Fruit fly (Drosophila melanogaster): Measurements from ENCODE around the gene TfIIEbeta.

Gene TfIIEbeta

dm6 chr3L:4288591-4289056 lies 1.8 kb downstream of the TfIIEbeta start, which contains the start of gene Hexo1 (continued):
- TF ChIP-seq GATAe (GFP tag; conservative IDR thresholded peaks at IDR 0.05) (peak; percentile 37; the same call in 1 of the 2 replicates), CG33557 (GFP tag; optimal IDR thresholded peaks at IDR 0.05) (no peak), org-1 (GFP tag; optimal IDR thresholded peaks at IDR 0.05) (no peak), maf-S (GFP tag; optimal IDR thresholded peaks at IDR 0.05) (no peak), Oaz (GFP tag; IDR thresholded peaks at IDR 0.05) (no peak), CG34224 (GFP tag; IDR thresholded peaks at IDR 0.05; ENCODE audit: partially characterized antibody) (no peak), Dll (GFP tag; IDR thresholded peaks at IDR 0.05; ENCODE audit: partially characterized antibody) (no peak), CHES-1-like (GFP tag; optimal IDR thresholded peaks at IDR 0.05) (no peak), ATbp (GFP tag; optimal IDR thresholded peaks at IDR 0.05) (peak; percentile 40), Fer2 (tag; optimal IDR thresholded peaks at IDR 0.05) (no peak), kay (GFP tag; optimal IDR thresholded peaks at IDR 0.05) (no peak), CG3407 (GFP tag; optimal IDR thresholded peaks at IDR 0.05) (no peak), CG31365 (tag; optimal IDR thresholded peaks at IDR 0.05) (no peak), jing (GFP tag; optimal IDR thresholded peaks at IDR 0.05) (no peak), CG16863 (GFP tag; optimal IDR thresholded peaks at IDR 0.05) (no peak), CG1603 (tag; optimal IDR thresholded peaks at IDR 0.05) (peak; percentile 23), rib (GFP tag; IDR thresholded peaks at IDR 0.05) (no peak), nom (GFP tag; optimal IDR thresholded peaks at IDR 0.05) (peak; percentile 59), CG12391 (tag; optimal IDR thresholded peaks at IDR 0.05) (peak; percentile 27), CG15479 (GFP tag; optimal IDR thresholded peaks at IDR 0.05) (no peak), CG17829 (tag; optimal IDR thresholded peaks at IDR 0.05) (no peak), Atf-2 (GFP tag; optimal IDR thresholded peaks at IDR 0.05) (no peak), CG17612 (GFP tag; IDR thresholded peaks at IDR 0.05) (no peak), CG7271 (tag; optimal IDR thresholded peaks at IDR 0.05) (no peak), CG3847 (GFP tag; IDR thresholded peaks at IDR 0.05) (no peak), Ravus (GFP tag; IDR thresholded peaks at IDR 0.05) (no peak), CG8388 (GFP tag; optimal IDR thresholded peaks at IDR 0.05) (no peak), Oli (tag; optimal IDR thresholded peaks at IDR 0.05) (peak; percentile 25), CG11723 (GFP tag; optimal IDR thresholded peaks at IDR 0.05) (no peak), knrl (GFP tag; IDR thresholded peaks at IDR 0.05; ENCODE audit: partially characterized antibody) (no peak), CG18262 (tag; optimal IDR thresholded peaks at IDR 0.05) (peak; percentile 31), hkb (optimal IDR thresholded peaks at IDR 0.05) (no peak), hkb (GFP tag; IDR thresholded peaks at IDR 0.05) (peak; percentile 61), CG1602 (GFP tag; optimal IDR thresholded peaks at IDR 0.05) (no peak), crc (GFP tag; optimal IDR thresholded peaks at IDR 0.05) (no peak), CG7987 (GFP tag; optimal IDR thresholded peaks at IDR 0.05) (no peak), CG8478 (optimal IDR thresholded peaks at IDR 0.05) (no peak), dimm (GFP tag; IDR thresholded peaks at IDR 0.05) (no peak), CG5953 (GFP tag; IDR thresholded peaks at IDR 0.05) (no peak), CG7786 (GFP tag; optimal IDR thresholded peaks at IDR 0.05) (no peak), ham (GFP tag; IDR thresholded peaks at IDR 0.05) (no peak), CkIIα-i1 (GFP tag; IDR thresholded peaks at IDR 0.05) (no peak), CG2678 (tag; optimal IDR thresholded peaks at IDR 0.05) (peak; percentile 51), CG7928 (GFP tag; optimal IDR thresholded peaks at IDR 0.05) (no peak), jumu (GFP tag; optimal IDR thresholded peaks at IDR 0.05) (no peak), CG6272 (GFP tag; IDR thresholded peaks at IDR 0.05) (no peak), Chrac-16 (GFP tag; optimal IDR thresholded peaks at IDR 0.05) (no peak), slp2 (GFP tag; optimal IDR thresholded peaks at IDR 0.05) (no peak), Doc2 (GFP tag; IDR thresholded peaks at IDR 0.05) (no peak), lilli (GFP tag; optimal IDR thresholded peaks at IDR 0.05) (peak; percentile 39), CG11456 (GFP tag; IDR thresholded peaks at IDR 0.05) (no peak), CG4424 (GFP tag; optimal IDR thresholded peaks at IDR 0.05) (no peak)
